Fruit fly (Drosophila melanogaster): Measurements from ENCODE around the gene Tmtc2.

Tmtc2 gene

DNA sequence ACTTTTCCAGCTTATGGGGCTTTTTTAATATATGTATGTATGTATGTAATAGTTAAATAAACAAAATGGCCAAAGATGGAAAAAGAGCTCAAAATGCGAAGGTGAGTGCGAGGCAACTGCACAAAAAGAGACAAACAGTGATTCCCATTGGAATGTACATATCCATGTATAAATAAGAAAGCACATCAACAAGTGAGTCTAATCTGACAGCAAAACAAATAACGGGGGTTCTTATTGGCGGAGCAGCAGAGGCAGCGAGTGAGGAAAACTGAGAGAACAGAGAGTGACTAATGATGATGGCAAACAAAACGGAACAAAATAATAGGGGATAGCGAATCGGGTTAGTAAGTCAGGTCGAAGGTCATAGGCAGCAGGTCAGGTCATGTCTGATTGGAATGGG is 51.5 kb downstream of the Tmtc2 start:
- no peak for TF ChIP-seq pan (optimal IDR thresholded peaks at IDR 0.05)
- no peak for TF ChIP-seq Hr83 (GFP tag; optimal IDR thresholded peaks at IDR 0.05; ENCODE audit: poor library complexity, severe bottlenecking)

DNA sequence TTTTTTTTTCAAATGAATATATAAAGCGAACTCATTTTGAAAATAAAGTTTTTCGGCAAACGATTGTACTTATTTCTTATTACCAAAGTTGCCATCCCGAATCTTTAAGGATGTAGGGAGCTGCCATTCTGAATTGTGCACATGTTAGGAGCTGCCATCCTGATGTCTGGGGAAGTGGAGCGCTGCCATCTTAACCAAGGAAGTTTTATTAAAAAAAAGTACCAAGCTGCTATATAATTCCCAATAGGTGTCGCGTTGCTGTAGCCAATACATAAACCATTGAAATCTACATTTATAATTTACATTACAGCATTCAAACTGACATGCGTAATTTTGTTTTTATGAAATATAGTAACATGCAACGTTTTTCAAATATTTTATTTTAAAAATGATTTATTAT is 83.9 kb downstream of the Tmtc2 start:
- TF ChIP-seq Myc (optimal IDR thresholded peaks at IDR 0.05) (peak; percentile 87), Sp1 (GFP tag; optimal IDR thresholded peaks at IDR 0.05) (no peak)

DNA sequence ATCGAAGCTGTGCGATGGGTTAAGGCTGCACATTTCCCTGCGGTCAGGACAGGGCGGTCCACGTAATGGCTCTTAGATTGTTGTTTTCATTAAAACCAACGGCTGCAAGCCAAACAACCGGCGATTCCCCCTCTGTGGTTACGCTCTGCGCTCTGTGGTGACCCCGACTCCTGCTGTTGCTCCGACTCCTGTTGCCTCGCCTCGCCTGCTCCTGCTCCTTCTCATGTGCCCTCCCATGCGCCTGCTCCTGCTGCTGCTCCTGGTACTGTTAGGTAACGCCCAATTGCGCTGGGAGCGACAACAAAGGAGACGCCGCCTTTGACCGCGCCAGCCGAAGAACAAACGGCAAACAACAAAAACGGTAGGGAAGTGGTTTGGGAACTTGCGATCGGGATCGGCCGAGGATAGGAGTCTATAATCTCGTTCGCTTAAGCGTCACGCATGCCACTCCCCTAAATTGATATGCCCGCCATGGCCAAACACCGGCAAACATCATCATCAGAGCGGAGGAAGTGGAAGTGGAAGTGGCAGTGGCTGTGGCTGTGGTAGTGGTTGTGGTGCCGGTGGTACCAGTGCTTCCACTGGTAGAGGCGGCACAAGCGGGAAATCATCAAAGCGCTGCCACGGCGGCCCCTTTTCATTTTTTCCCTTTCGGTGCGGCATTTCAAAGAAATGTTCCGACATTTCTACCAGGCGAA is 84.7 kb downstream of the Tmtc2 start:
- TF ChIP-seq dl (GFP tag; optimal IDR thresholded peaks at IDR 0.05; ENCODE audit: insufficient read depth in 1 of 2, partially characterized antibody in 2 of 2) (no peak), sage (GFP tag; optimal IDR thresholded peaks at IDR 0.05) (no peak), lola (GFP tag; optimal IDR thresholded peaks at IDR 0.05) (no peak), br (GFP tag; optimal IDR thresholded peaks at IDR 0.05) (no peak), foxo (GFP tag; optimal IDR thresholded peaks at IDR 0.05) (no peak), Rel (GFP tag; optimal IDR thresholded peaks at IDR 0.05) (no peak), Rel (tag; optimal IDR thresholded peaks at IDR 0.05) (no peak), CrebA (GFP tag; optimal IDR thresholded peaks at IDR 0.05; ENCODE audit: borderline replicate concordance) (no peak), jim (GFP tag; optimal IDR thresholded peaks at IDR 0.05) (no peak), CG9705 (GFP tag; optimal IDR thresholded peaks at IDR 0.05) (no peak), sv (GFP tag; optimal IDR thresholded peaks at IDR 0.05) (no peak), pan (optimal IDR thresholded peaks at IDR 0.05) (no peak), rgr (GFP tag; optimal IDR thresholded peaks at IDR 0.05) (no peak), Hr78 (GFP tag; optimal IDR thresholded peaks at IDR 0.05) (no peak), Jra (GFP tag; optimal IDR thresholded peaks at IDR 0.05) (no peak), Dfd (GFP tag; optimal IDR thresholded peaks at IDR 0.05) (no peak), Abd-B (GFP tag; optimal IDR thresholded peaks at IDR 0.05) (no peak), woc (GFP tag; optimal IDR thresholded peaks at IDR 0.05) (no peak), psq (GFP tag; optimal IDR thresholded peaks at IDR 0.05) (no peak), ey (GFP tag; optimal IDR thresholded peaks at IDR 0.05) (no peak), Hr83 (GFP tag; optimal IDR thresholded peaks at IDR 0.05; ENCODE audit: poor library complexity, severe bottlenecking) (no peak)

All from whole organism, wandering third instar larva.